Fruit fly (Drosophila melanogaster) whole organism, wandering third instar larva: ENCODE results near the gene CG33128.

Source experiments
- CrebA ChIP-seq: fragments of 200-800 bp; sonication (Bioruptor generic); optimal IDR thresholded peaks from 2 replicates; lab custom pipeline; 2016; ENCODE audit warnings: missing biosample characterization, mild to moderate bottlenecking, missing genetic modification characterization, borderline replicate concordance
- Hr78 ChIP-seq: fragments of >200 bp; optimal IDR thresholded peaks from 2 replicates; lab custom pipeline; 2017; ENCODE audit warnings: missing biosample characterization, missing genetic modification characterization
- Hr83 ChIP-seq: fragments of 200-300 bp; sonication (Bioruptor generic); optimal IDR thresholded peaks from 2 replicates; lab custom pipeline; 2016; ENCODE audit warnings: missing biosample characterization, mild to moderate bottlenecking, missing genetic modification characterization, moderate library complexity; ENCODE audit not compliant: poor library complexity, severe bottlenecking
- Jra ChIP-seq: sonication (Bioruptor generic); optimal IDR thresholded peaks from 2 replicates; lab custom pipeline; 2016; ENCODE audit warnings: missing biosample characterization, missing genetic modification characterization
- Myc ChIP-seq: fragments of >200 bp; optimal IDR thresholded peaks from 2 replicates; lab custom pipeline; 2017
- foxo ChIP-seq, 2 experiments: fragments of 200-800 bp; sonication (Bioruptor generic); optimal IDR thresholded peaks; 2 replicates in 1 of 2; 3 replicates in 1 of 2; lab custom pipeline; 2016 to 2017; ENCODE audit warnings: missing biosample characterization in 2 of 2, missing genetic modification characterization in 2 of 2
- fru ChIP-seq: fragments of 200-800 bp; sonication (Bioruptor generic); optimal IDR thresholded peaks from 3 replicates; lab custom pipeline; 2016; ENCODE audit warnings: missing biosample characterization, mild to moderate bottlenecking, missing genetic modification characterization
- jim ChIP-seq: fragments of 175-275, 200-325 bp; sonication (Bioruptor generic); optimal IDR thresholded peaks from 2 replicates; lab custom pipeline; 2016; ENCODE audit warnings: missing biosample characterization, mild to moderate bottlenecking, missing genetic modification characterization
- usp ChIP-seq: fragments of >200 bp; optimal IDR thresholded peaks from 2 replicates; lab custom pipeline; 2017; ENCODE audit warnings: missing biosample characterization, missing genetic modification characterization

- TF ChIP-seq CrebA (no peak), usp (GFP tag; lab: Kevin White, UChicago) (no peak), Jra (no peak), Myc (lab: Kevin White, UChicago) (no peak), foxo (GFP tag; optimal IDR thresholded peaks at IDR 0.05; lab: Kevin White, UChicago) (peak in 1 of 2 experiments; percentile 72), Hr83 (GFP tag; lab: Kevin White, UChicago) (no peak), jim (GFP tag; lab: Kevin White, UChicago) (no peak), Hr78 (GFP tag; lab: Kevin White, UChicago) (no peak), fru (GFP tag; lab: Kevin White, UChicago) (peak; percentile 71)
Observed at dm6 chr2L:1470772-1471171, 23.1 kb upstream of the CG33128 start.
